Worm (Caenorhabditis elegans) whole organism, L4/young adult: ENCODE results near the gene sth-1.

ENCODE experiments used
- W03F9.2 ChIP-seq: fragments of 150-350 bp; optimal IDR thresholded peaks from 2 replicates; lab custom pipeline; 2014; ENCODE audit warnings: missing biosample characterization, missing genetic modification characterization
- dao-5 ChIP-seq: sonication (generic microtip); optimal IDR thresholded peaks from 2 replicates; lab custom pipeline; 2016; ENCODE audit warnings: missing genotype, missing genetic modification characterization, moderate library complexity, missing compliant biosample characterization
- him-1 ChIP-seq: sonication (generic microtip); optimal IDR thresholded peaks from 2 replicates; lab custom pipeline; 2016; ENCODE audit warnings: missing genotype, missing genetic modification reagents, missing genetic modification characterization, missing compliant biosample characterization

sth-1 gene

ce11 chrV:8081579-8081978, 29.6 kb downstream of the sth-1 start, which contains the start of gene str-131:
str-131 (minus strand) TSS chrV:8081679.
- TF ChIP-seq dao-5 (no peak), W03F9.2 (tag; lab: Kevin White, UChicago) (no peak), him-1 (tag; lab: Kevin White, UChicago) (no peak)

- no peak for TF ChIP-seq W03F9.2 (tag; lab: Kevin White, UChicago)
- TF ChIP-seq dao-5 = no peak
- no peak for TF ChIP-seq him-1 (tag; lab: Kevin White, UChicago)
Observed at ce11 chrV:8085141-8085540, 33.2 kb downstream of the sth-1 start, which contains the start of gene C09H5.7. C09H5.7 (minus strand) TSS chrV:8085241.

DNA sequence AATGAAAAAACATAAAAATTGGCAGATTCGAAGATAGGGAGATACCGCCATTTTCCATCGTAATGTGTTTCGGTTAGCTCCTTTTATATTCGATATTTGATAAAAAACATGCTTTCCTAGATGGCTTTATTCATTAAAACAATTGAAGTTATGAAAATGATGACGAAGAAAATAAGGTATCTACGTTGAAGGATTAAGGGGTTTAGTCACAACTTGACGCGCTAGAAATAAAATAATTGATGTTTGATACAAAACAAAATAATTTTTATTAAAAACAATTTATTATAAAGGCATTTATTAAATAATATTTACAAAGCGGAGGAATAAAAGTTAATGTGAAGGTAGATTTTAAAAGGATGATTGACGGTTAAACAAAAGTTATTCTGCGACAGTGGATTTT, 38.6 kb downstream of the sth-1 start, which contains the start of gene str-130:
Gene str-130, minus strand, starts transcription at position 101 of the 400 bp plus-strand sequence.
- no peak for TF ChIP-seq dao-5
- TF ChIP-seq him-1 (tag; lab: Kevin White, UChicago) = no peak
- TF ChIP-seq W03F9.2 (tag; lab: Kevin White, UChicago) = no peak

ce11 chrV:8092385-8092784, 40.4 kb downstream of the sth-1 start, which contains the start of gene str-129:
str-129 (minus strand) TSS chrV:8092485.
- TF ChIP-seq him-1 (tag; lab: Kevin White, UChicago) (no peak), W03F9.2 (tag; lab: Kevin White, UChicago) (no peak), dao-5 (no peak)

- TF ChIP-seq W03F9.2 (tag; lab: Kevin White, UChicago) = no peak
- no peak for TF ChIP-seq dao-5
- TF ChIP-seq him-1 (tag; lab: Kevin White, UChicago) = no peak
Observed at ce11 chrV:8095378-8095777, 43.4 kb downstream of the sth-1 start, which contains the start of gene str-146. str-146 (minus strand) TSS chrV:8095478.

ce11 chrV:8098239-8098638, 46.3 kb downstream of the sth-1 start, which contains the start of gene str-145:
str-145 (minus strand) TSS chrV:8098339.
- no peak for TF ChIP-seq him-1 (tag; lab: Kevin White, UChicago)
- no peak for TF ChIP-seq W03F9.2 (tag; lab: Kevin White, UChicago)
- TF ChIP-seq dao-5 = no peak

DNA sequence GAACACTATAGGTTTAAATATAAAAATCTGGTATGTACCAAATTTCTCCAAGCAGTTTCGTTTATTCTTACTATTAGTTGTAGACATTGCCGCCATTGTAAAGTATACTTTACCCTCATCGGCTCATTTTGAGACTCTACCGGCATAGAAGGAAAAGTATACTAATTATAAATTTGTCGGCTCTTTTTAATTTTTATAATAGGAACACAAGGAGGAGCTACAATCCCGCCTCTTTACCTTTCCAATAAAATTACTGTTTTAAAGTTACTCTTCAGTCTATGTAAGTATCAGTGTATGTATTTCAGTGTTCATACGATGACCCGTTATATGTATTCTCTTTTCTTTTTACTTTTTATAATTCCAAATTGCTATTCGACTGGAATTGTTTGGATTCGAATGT, 47.4 kb downstream of the sth-1 start, which contains the start of gene sdz-23:
Gene sdz-23, plus strand, starts transcription at position 301 of the 400 bp plus-strand sequence.
- TF ChIP-seq W03F9.2 (tag; lab: Kevin White, UChicago) (no peak), dao-5 (no peak), him-1 (tag; lab: Kevin White, UChicago) (no peak)

- TF ChIP-seq dao-5 (no peak), him-1 (tag; lab: Kevin White, UChicago) (no peak), W03F9.2 (tag; lab: Kevin White, UChicago) (no peak)
Observed at ce11 chrV:8102960-8103359, 51.0 kb downstream of the sth-1 start, which contains the start of gene str-90. str-90 (plus strand) TSS chrV:8103260.
